Worm (Caenorhabditis elegans): ENCODE measurements around the gene irld-6.

Gene irld-6

DNA sequence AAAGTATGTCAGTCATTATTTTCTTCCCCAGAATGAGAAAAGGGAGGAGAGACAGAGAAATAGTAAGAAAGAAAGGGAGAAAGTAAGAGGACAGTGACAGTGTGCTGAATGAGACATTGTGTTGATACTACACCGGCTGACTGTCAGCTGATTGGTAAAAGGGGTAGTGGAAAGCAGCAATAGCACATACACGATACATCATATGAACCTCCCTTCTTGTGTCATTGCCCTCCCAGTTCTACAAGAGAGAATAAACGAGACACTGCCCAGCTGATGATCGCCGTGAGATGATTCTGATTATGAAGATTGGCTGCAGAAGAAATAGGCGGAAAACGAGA lies 36.8 kb downstream of the irld-6 start (continued):
- TF ChIP-seq elt-3 (tag; optimal IDR thresholded peaks at IDR 0.05) (no peak), blmp-1 (tag; optimal IDR thresholded peaks at IDR 0.05; ENCODE audit: insufficient read depth) (peak; percentile 93), skn-1 (tag; optimal IDR thresholded peaks at IDR 0.05) (peak; percentile 9), dmd-4 (tag; optimal IDR thresholded peaks at IDR 0.05) (no peak), ztf-11 (tag; optimal IDR thresholded peaks at IDR 0.05) (no peak), lsy-2 (tag; optimal IDR thresholded peaks at IDR 0.05) (peak in 1 of 2 experiments; percentile 44)

DNA sequence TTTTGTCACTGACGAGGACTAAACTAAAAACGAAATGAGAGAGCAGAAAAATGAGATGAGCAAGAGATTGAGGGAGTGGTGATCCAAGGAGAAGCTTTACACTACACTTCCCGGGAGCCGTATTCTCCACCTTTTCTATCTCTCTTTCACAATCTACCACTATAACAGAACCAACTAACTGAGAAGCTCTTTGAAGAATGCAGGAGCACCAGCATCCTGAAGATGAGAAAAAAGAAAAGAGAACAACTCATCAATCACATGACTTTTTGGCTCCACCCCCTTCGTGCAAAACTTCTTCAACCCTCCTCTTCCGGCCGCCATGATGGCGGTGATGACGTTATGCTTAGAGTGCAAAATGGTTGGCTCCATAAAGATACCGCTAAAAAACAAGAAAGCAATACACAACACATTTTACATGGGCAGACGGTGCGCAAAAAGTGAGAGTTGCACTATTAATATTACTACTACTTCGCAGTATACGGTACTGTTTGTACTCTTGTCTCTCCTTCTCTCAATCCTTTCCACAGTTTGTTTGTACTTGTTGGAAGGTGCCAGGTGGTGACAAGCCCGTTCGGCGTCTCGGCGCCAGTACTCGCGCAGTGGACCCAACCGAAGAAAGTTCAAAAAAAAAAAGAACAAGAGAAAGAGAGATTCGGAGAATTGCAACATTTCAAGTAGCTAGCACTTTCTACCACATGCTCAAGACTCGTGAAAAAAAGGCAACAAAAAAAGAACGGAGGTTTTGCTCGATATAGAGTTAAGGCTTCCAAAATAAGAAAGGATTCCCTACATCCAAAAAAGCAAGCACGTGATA lies 37.4 kb downstream of the irld-6 start:
- no peak for TF ChIP-seq R02D3.7 (tag; optimal IDR thresholded peaks at IDR 0.05)
- peak; percentile 53 for TF ChIP-seq blmp-1 (tag; optimal IDR thresholded peaks at IDR 0.05; ENCODE audit: insufficient read depth)
- TF ChIP-seq ZK546.5 (tag; optimal IDR thresholded peaks at IDR 0.05), result no peak
- TF ChIP-seq Y55F3AM.14 (GFP tag; optimal IDR thresholded peaks at IDR 0.05), result no peak
- TF ChIP-seq sem-4 (tag; optimal IDR thresholded peaks at IDR 0.05), result no peak
- TF ChIP-seq crh-2 (tag; optimal IDR thresholded peaks at IDR 0.05), result peak; percentile 19
- no peak for TF ChIP-seq peb-1 (tag; optimal IDR thresholded peaks at IDR 0.05)
- TF ChIP-seq nhr-21 (tag; optimal IDR thresholded peaks at IDR 0.05), result no peak
- TF ChIP-seq mbf-1 (tag; optimal IDR thresholded peaks at IDR 0.05), result no peak
- no peak for TF ChIP-seq ceh-82 (tag; optimal IDR thresholded peaks at IDR 0.05)
- TF ChIP-seq elt-1 (tag; optimal IDR thresholded peaks at IDR 0.05), result no peak
- TF ChIP-seq snpc-4 (tag; optimal IDR thresholded peaks at IDR 0.05), result no peak
- no peak for TF ChIP-seq ztf-1 (GFP tag; conservative IDR thresholded peaks at IDR 0.05)
- TF ChIP-seq alr-1 (tag; optimal IDR thresholded peaks at IDR 0.05), result no peak
- TF ChIP-seq nhr-6 (tag; optimal IDR thresholded peaks at IDR 0.05), result no peak
- TF ChIP-seq nhr-11 (tag; optimal IDR thresholded peaks at IDR 0.05), result no peak
- peak; percentile 35 for TF ChIP-seq C34F6.9 (tag; optimal IDR thresholded peaks at IDR 0.05)
- TF ChIP-seq unc-62 (GFP tag; optimal IDR thresholded peaks at IDR 0.05), result peak; percentile 50
- TF ChIP-seq fos-1 (tag; optimal IDR thresholded peaks at IDR 0.05), result peak; percentile 32
- no peak for TF ChIP-seq dmd-4 (tag; optimal IDR thresholded peaks at IDR 0.05)
- TF ChIP-seq nhr-129 (tag; optimal IDR thresholded peaks at IDR 0.05), result peak; percentile 64
- no peak for TF ChIP-seq nhr-23 (tag; optimal IDR thresholded peaks at IDR 0.05)
- no peak for TF ChIP-seq lsy-2 (tag; optimal IDR thresholded peaks at IDR 0.05)
- no peak for TF ChIP-seq skn-1 (tag; optimal IDR thresholded peaks at IDR 0.05)
- TF ChIP-seq lin-11 (tag; optimal IDR thresholded peaks at IDR 0.05), result no peak
- no peak for TF ChIP-seq lin-39 (tag; optimal IDR thresholded peaks at IDR 0.05)
- TF ChIP-seq gmeb-1 (tag; optimal IDR thresholded peaks at IDR 0.05), result no peak
- TF ChIP-seq unc-55 (GFP tag; optimal IDR thresholded peaks at IDR 0.05), result peak; percentile 47
- peak; percentile 54 for TF ChIP-seq sma-9 (GFP tag; optimal IDR thresholded peaks at IDR 0.05)
- TF ChIP-seq sma-9 (tag; optimal IDR thresholded peaks at IDR 0.05), result no peak
- no peak for TF ChIP-seq unc-39 (tag; optimal IDR thresholded peaks at IDR 0.05)
- no peak for TF ChIP-seq ceh-16 (tag; optimal IDR thresholded peaks at IDR 0.05)
- no peak for TF ChIP-seq nhr-10 (tag; optimal IDR thresholded peaks at IDR 0.05)
- TF ChIP-seq F13H6.1 (tag; optimal IDR thresholded peaks at IDR 0.05), result peak; percentile 51
- TF ChIP-seq ztf-11 (tag; optimal IDR thresholded peaks at IDR 0.05), result no peak
- TF ChIP-seq lin-13 (GFP tag; optimal IDR thresholded peaks at IDR 0.05), result no peak
- TF ChIP-seq ztf-4 (tag; optimal IDR thresholded peaks at IDR 0.05), result no peak
- TF ChIP-seq nhr-237 (tag; optimal IDR thresholded peaks at IDR 0.05), result no peak
- TF ChIP-seq sma-3 (GFP tag; optimal IDR thresholded peaks at IDR 0.05), result no peak
- no peak for TF ChIP-seq elt-3 (tag; optimal IDR thresholded peaks at IDR 0.05)
- TF ChIP-seq mdl-1 (tag; optimal IDR thresholded peaks at IDR 0.05), result peak in 1 of 2 experiments; percentile 16
- no peak for TF ChIP-seq aly-2 (tag; optimal IDR thresholded peaks at IDR 0.05)
- TF ChIP-seq egl-27 (tag; optimal IDR thresholded peaks at IDR 0.05), result peak; percentile 73
- TF ChIP-seq mab-5 (tag; optimal IDR thresholded peaks at IDR 0.05), result peak; percentile 19
- peak; percentile 52 for TF ChIP-seq ama-1 (optimal IDR thresholded peaks at IDR 0.05)
- no peak for TF ChIP-seq nhr-12 (tag; optimal IDR thresholded peaks at IDR 0.05)
- TF ChIP-seq nhr-25 (tag; optimal IDR thresholded peaks at IDR 0.05), result no peak
- TF ChIP-seq nhr-77 (tag; optimal IDR thresholded peaks at IDR 0.05), result no peak
- TF ChIP-seq zag-1 (tag; optimal IDR thresholded peaks at IDR 0.05), result no peak

All from whole organism, L2 larva.